Fruit fly (Drosophila melanogaster) whole organism, adult: Measurements from ENCODE around the gene Sfp77F.

ENCODE experiments used
- CG11617 ChIP-seq: fragments of 200-800 bp; sonication (Bioruptor generic); optimal IDR thresholded peaks from 2 replicates; lab custom pipeline; 2017; ENCODE audit warnings: mild to moderate bottlenecking, missing biosample characterization, missing genetic modification reagents, missing genetic modification characterization
- CG14711 ChIP-seq: fragments of 200-800 bp; sonication (Bioruptor generic); optimal IDR thresholded peaks from 2 replicates; lab custom pipeline; 2018; ENCODE audit warnings: missing biosample characterization, mild to moderate bottlenecking, missing genetic modification characterization, moderate library complexity
- CG33017 ChIP-seq: fragments of 200-800 bp; sonication (Bioruptor generic); optimal IDR thresholded peaks from 2 replicates; lab custom pipeline; 2018; ENCODE audit warnings: missing biosample characterization, mild to moderate bottlenecking, missing genetic modification characterization, moderate library complexity
- Crg-1 ChIP-seq: fragments of 200-800 bp; sonication (Bioruptor generic); optimal IDR thresholded peaks from 2 replicates; lab custom pipeline; 2016; ENCODE audit warnings: missing biosample characterization, missing genetic modification characterization
- Hr96 ChIP-seq: fragments of 200-800 bp; sonication (Bioruptor generic); optimal IDR thresholded peaks from 2 replicates; lab custom pipeline; 2016; ENCODE audit warnings: missing biosample characterization, missing genetic modification characterization
- Mnt ChIP-seq: fragments of 200-800 bp; sonication (Bioruptor generic); optimal IDR thresholded peaks from 2 replicates; lab custom pipeline; 2016; ENCODE audit warnings: missing biosample characterization, mild to moderate bottlenecking, missing genetic modification characterization

DNA sequence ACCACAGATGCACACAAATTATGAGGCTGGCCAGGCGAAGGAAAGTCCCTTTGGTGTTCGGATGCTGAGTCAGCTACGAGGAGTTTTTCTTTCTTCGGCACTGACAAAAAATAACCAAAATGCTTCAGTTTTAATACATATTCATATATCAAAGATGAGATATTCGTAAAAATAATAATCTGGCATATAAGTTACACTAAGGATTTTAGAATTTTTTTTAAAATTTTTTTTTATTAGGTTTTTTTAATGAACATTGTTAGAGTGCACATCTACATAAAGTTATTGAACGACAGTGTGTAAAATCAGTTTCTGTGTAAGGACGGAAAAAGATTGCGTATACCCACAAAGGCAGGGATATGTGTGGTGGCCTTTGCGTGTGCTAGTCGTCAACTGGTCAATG lies 9.7 kb upstream of the Sfp77F start:
- TF ChIP-seq CG11617 (no peak), CG33017 (no peak), Hr96 (GFP tag; lab: Kevin White, UChicago) (no peak), CG14711 (no peak), Crg-1 (no peak), Mnt (GFP tag; lab: Kevin White, UChicago) (no peak)
